Fruit fly (Drosophila melanogaster): ENCODE results near the gene Hexo1.

- TF ChIP-seq Eip75B (GFP tag; optimal IDR thresholded peaks at IDR 0.05) (no peak), Sox14 (GFP tag; optimal IDR thresholded peaks at IDR 0.05) (no peak), acj6 (GFP tag; optimal IDR thresholded peaks at IDR 0.05) (no peak), vri (GFP tag; optimal IDR thresholded peaks at IDR 0.05) (no peak)
These were observed 24.9 kb upstream of the Hexo1 start, which contains the start of gene CG1273 for dm6 chr3L:4263502-4263901.

Measured in whole organism, prepupa.